Worm (Caenorhabditis elegans) whole organism, young adult: ENCODE measurements around the gene Y69A2AR.24.
A peak's percentile ranks its signal among the peaks of the same experiment; 100 is the strongest.

ENCODE experiments used
- B0261.1 ChIP-seq: sonication (generic microtip); optimal IDR thresholded peaks from 2 replicates; lab custom pipeline; 2016; ENCODE audit warnings: mild to moderate bottlenecking, missing genetic modification characterization, moderate library complexity, missing compliant biosample characterization
- C17E4.6 ChIP-seq: fragments of 200-800 bp; sonication (Bioruptor generic); IDR thresholded peaks from 2 replicates; pipeline ENCODE4 v1.3.6; 2022; ENCODE audit warnings: missing genetic modification reagents, missing genetic modification characterization, missing compliant biosample characterization
- D2030.7 ChIP-seq: fragments of 200-800 bp; sonication (Bioruptor generic); IDR thresholded peaks from 2 replicates; pipeline ENCODE4 v1.3.6; 2022; ENCODE audit warnings: missing genetic modification reagents, missing genetic modification characterization, missing compliant biosample characterization
- F23B12.7 ChIP-seq: sonication (generic microtip); optimal IDR thresholded peaks from 2 replicates; lab custom pipeline; 2017; ENCODE audit warnings: missing genetic modification characterization, mild to moderate bottlenecking, missing compliant biosample characterization, antibody characterized with exemption, moderate library complexity; ENCODE audit not compliant: insufficient read depth
- F49E8.2 ChIP-seq: sonication (generic microtip); optimal IDR thresholded peaks from 3 replicates; lab custom pipeline; 2017; ENCODE audit warnings: missing genetic modification characterization, mild to moderate bottlenecking, missing compliant biosample characterization, antibody characterized with exemption, moderate library complexity; ENCODE audit not compliant: insufficient read depth
- F52B5.7 ChIP-seq: sonication (generic microtip); optimal IDR thresholded peaks from 2 replicates; lab custom pipeline; 2016; ENCODE audit warnings: mild to moderate bottlenecking, missing genetic modification characterization, missing compliant biosample characterization
- F57A8.1 ChIP-seq: fragments of 200-800 bp; sonication (Bioruptor generic); optimal IDR thresholded peaks from 2 replicates; lab custom pipeline; 2018; ENCODE audit warnings: mild to moderate bottlenecking, missing genetic modification characterization, moderate library complexity, missing compliant biosample characterization
- F57C9.4 ChIP-seq: sonication (generic microtip); optimal IDR thresholded peaks from 2 replicates; lab custom pipeline; 2017; ENCODE audit warnings: mild to moderate bottlenecking, missing genetic modification characterization, missing compliant biosample characterization
- T07F8.4 ChIP-seq: sonication (generic microtip); optimal IDR thresholded peaks from 2 replicates; lab custom pipeline; 2016; ENCODE audit warnings: mild to moderate bottlenecking, missing genetic modification characterization, moderate library complexity, missing compliant biosample characterization
- Y67H2A.10 ChIP-seq: fragments of 200-800 bp; sonication (Bioruptor generic); conservative IDR thresholded peaks from 2 replicates; pipeline ENCODE4 v1.3.6; 2022; ENCODE audit warnings: missing genetic modification reagents, missing genetic modification characterization, missing compliant biosample characterization
- ama-1 ChIP-seq, 3 experiments: fragments of 150-350 bp in 1 of 3; sonication (generic microtip) in 2 of 3; optimal IDR thresholded peaks; 2 replicates each; lab custom pipeline; 2014 to 2018; ENCODE audit warnings: missing biosample characterization in 2 of 3, missing genetic modification characterization in 2 of 3, missing genetic modification reagents in 2 of 3
- athp-1 ChIP-seq: sonication (generic microtip); optimal IDR thresholded peaks from 2 replicates; lab custom pipeline; 2017; ENCODE audit warnings: mild to moderate bottlenecking, missing genetic modification characterization, missing compliant biosample characterization
- attf-5 ChIP-seq: fragments of 200-800 bp; sonication (Bioruptor generic); optimal IDR thresholded peaks from 2 replicates; lab custom pipeline; 2018; ENCODE audit warnings: mild to moderate bottlenecking, missing genetic modification characterization, missing compliant biosample characterization
- attf-6 ChIP-seq: fragments of 200-800 bp; sonication (Bioruptor generic); IDR thresholded peaks from 2 replicates; pipeline ENCODE4 v1.3.6; 2022; ENCODE audit warnings: missing genetic modification reagents, missing genetic modification characterization, missing compliant biosample characterization
- bed-1 ChIP-seq: fragments of 200-800 bp; sonication (Bioruptor generic); IDR thresholded peaks from 2 replicates; pipeline ENCODE4 v1.3.6; 2022; ENCODE audit warnings: missing genetic modification reagents, missing genetic modification characterization, missing compliant biosample characterization
- cebp-2 ChIP-seq: fragments of 200-800 bp; sonication (Bioruptor generic); IDR thresholded peaks from 2 replicates; pipeline ENCODE4 v1.3.6; 2022; ENCODE audit warnings: missing genetic modification characterization, missing compliant biosample characterization
- ceh-27 ChIP-seq: fragments of 200-800 bp; sonication (Bioruptor generic); optimal IDR thresholded peaks from 2 replicates; lab custom pipeline; 2018; ENCODE audit warnings: mild to moderate bottlenecking, missing genetic modification characterization, moderate library complexity, missing compliant biosample characterization
- ceh-40 ChIP-seq: fragments of 200-800 bp; sonication (Bioruptor generic); IDR thresholded peaks from 2 replicates; pipeline ENCODE4 v1.3.6; 2022; ENCODE audit warnings: missing genetic modification characterization, missing compliant biosample characterization
- ceh-58 ChIP-seq: fragments of 200-800 bp; sonication (Bioruptor generic); IDR thresholded peaks from 2 replicates; pipeline ENCODE4 v1.3.6; 2022; ENCODE audit warnings: missing genetic modification characterization, missing compliant biosample characterization
- ceh-79 ChIP-seq: sonication (generic microtip); optimal IDR thresholded peaks from 2 replicates; lab custom pipeline; 2017; ENCODE audit warnings: mild to moderate bottlenecking, missing genetic modification characterization, missing compliant biosample characterization
- die-1 ChIP-seq: sonication (generic microtip); optimal IDR thresholded peaks from 2 replicates; lab custom pipeline; 2016; ENCODE audit warnings: missing genotype, mild to moderate bottlenecking, missing genetic modification characterization, missing compliant biosample characterization
- dox-1 ChIP-seq: fragments of 200-800 bp; sonication (Bioruptor generic); IDR thresholded peaks from 2 replicates; pipeline ENCODE4 v1.3.6; 2022; ENCODE audit warnings: missing genetic modification reagents, missing genetic modification characterization, missing compliant biosample characterization
- dpl-1 ChIP-seq: fragments of 150-350 bp; optimal IDR thresholded peaks from 2 replicates; lab custom pipeline; 2014; ENCODE audit warnings: missing biosample characterization, missing genetic modification reagents, missing genetic modification characterization
- egl-18 ChIP-seq: fragments of 200-800 bp; sonication (Bioruptor generic); IDR thresholded peaks from 2 replicates; pipeline ENCODE4 v1.3.6; 2022; ENCODE audit warnings: missing genetic modification reagents, missing genetic modification characterization, missing compliant biosample characterization
- egrh-3 ChIP-seq: fragments of 200-800 bp; sonication (Bioruptor generic); IDR thresholded peaks from 2 replicates; pipeline ENCODE4 v1.3.6; 2022; ENCODE audit warnings: missing genetic modification reagents, missing genetic modification characterization, missing compliant biosample characterization
- ekl-4 ChIP-seq: fragments of 200-800 bp; sonication (Bioruptor generic); IDR thresholded peaks from 2 replicates; pipeline ENCODE4 v1.3.6; 2022; ENCODE audit warnings: missing genetic modification reagents, missing genetic modification characterization, missing compliant biosample characterization
- ets-4 ChIP-seq: fragments of 200-800 bp; sonication (Bioruptor generic); optimal IDR thresholded peaks from 2 replicates; lab custom pipeline; 2018; ENCODE audit warnings: mild to moderate bottlenecking, missing genetic modification characterization, missing compliant biosample characterization
- fkh-3 ChIP-seq: sonication (generic microtip); optimal IDR thresholded peaks from 2 replicates; lab custom pipeline; 2016; ENCODE audit warnings: mild to moderate bottlenecking, missing genetic modification characterization, missing compliant biosample characterization
- hmg-20 ChIP-seq: fragments of 200-800 bp; sonication (Bioruptor generic); IDR thresholded peaks from 2 replicates; pipeline ENCODE4 v1.3.6; 2022; ENCODE audit warnings: missing genetic modification reagents, missing genetic modification characterization, missing compliant biosample characterization
- madf-10 ChIP-seq: sonication (generic microtip); optimal IDR thresholded peaks from 2 replicates; lab custom pipeline; 2016; ENCODE audit warnings: mild to moderate bottlenecking, missing genetic modification characterization, missing compliant biosample characterization
- madf-3 ChIP-seq: fragments of 200-800 bp; sonication (Bioruptor generic); IDR thresholded peaks from 2 replicates; pipeline ENCODE4 v1.3.6; 2022; ENCODE audit warnings: missing genetic modification reagents, missing genetic modification characterization, missing compliant biosample characterization
- mes-4 ChIP-seq: sonication (generic microtip); optimal IDR thresholded peaks from 2 replicates; lab custom pipeline; 2016; ENCODE audit warnings: missing genotype, missing genetic modification characterization, missing compliant biosample characterization
- nfya-1 ChIP-seq: sonication (generic microtip); optimal IDR thresholded peaks from 2 replicates; lab custom pipeline; 2017; ENCODE audit warnings: antibody characterized with exemption, missing compliant biosample characterization, missing genetic modification characterization, borderline replicate concordance; ENCODE audit not compliant: insufficient read depth
- nfya-2 ChIP-seq: fragments of 200-800 bp; sonication (Bioruptor generic); IDR thresholded peaks from 2 replicates; pipeline ENCODE4 v1.3.6; 2022; ENCODE audit warnings: missing genetic modification reagents, missing genetic modification characterization, missing compliant biosample characterization
- nhr-27 ChIP-seq: fragments of 200-800 bp; sonication (Bioruptor generic); optimal IDR thresholded peaks from 2 replicates; lab custom pipeline; 2018; ENCODE audit warnings: mild to moderate bottlenecking, missing genetic modification characterization, moderate library complexity, missing compliant biosample characterization
- nhr-80 ChIP-seq: sonication (generic microtip); optimal IDR thresholded peaks from 2 replicates; lab custom pipeline; 2016; ENCODE audit warnings: missing genetic modification characterization, missing compliant biosample characterization
- pha-4 ChIP-seq: fragments of 150-350 bp; sonication (generic microtip); optimal IDR thresholded peaks from 2 replicates; lab custom pipeline; 2014; ENCODE audit warnings: missing biosample characterization, missing genetic modification reagents, missing genetic modification characterization
- rec-8 ChIP-seq, 2 experiments: sonication (generic microtip); optimal IDR thresholded peaks; 2 replicates each; lab custom pipeline; 2016; ENCODE audit warnings: mild to moderate bottlenecking in 2 of 2, missing genetic modification characterization in 2 of 2, missing genetic modification reagents in 2 of 2, missing genotype in 2 of 2, missing biosample characterization in 1 of 2, missing compliant biosample characterization in 1 of 2, moderate library complexity in 1 of 2
- rpc-1 ChIP-seq, 2 experiments: fragments of 150-350 bp in 1 of 2; sonication (generic microtip) in 1 of 2; optimal IDR thresholded peaks; 2 replicates each; lab custom pipeline; 2014 to 2018; ENCODE audit warnings: missing biosample characterization in 1 of 2, missing genetic modification characterization in 1 of 2, missing genetic modification reagents in 1 of 2, missing genotype in 1 of 2
- sea-2 ChIP-seq: fragments of 200-800 bp; sonication (Bioruptor generic); IDR thresholded peaks from 2 replicates; pipeline ENCODE4 v1.3.6; 2022; ENCODE audit warnings: missing genetic modification characterization, missing compliant biosample characterization
- snpc-3.4 ChIP-seq: sonication (generic microtip); optimal IDR thresholded peaks from 2 replicates; lab custom pipeline; 2017; ENCODE audit warnings: missing genetic modification characterization, mild to moderate bottlenecking, missing compliant biosample characterization, antibody characterized with exemption, moderate library complexity, missing genotype, missing genetic modification reagents
- somi-1 ChIP-seq: fragments of 200-800 bp; sonication (Bioruptor generic); optimal IDR thresholded peaks from 2 replicates; lab custom pipeline; 2018; ENCODE audit warnings: mild to moderate bottlenecking, missing genetic modification characterization, missing compliant biosample characterization
- tbx-9 ChIP-seq: sonication (generic microtip); optimal IDR thresholded peaks from 2 replicates; lab custom pipeline; 2016; ENCODE audit warnings: borderline replicate concordance, missing genetic modification characterization, inconsistent platforms, missing compliant biosample characterization
- xnd-1 ChIP-seq: sonication (generic microtip); optimal IDR thresholded peaks from 2 replicates; lab custom pipeline; 2016; ENCODE audit warnings: missing genotype, missing genetic modification reagents, missing genetic modification characterization, missing compliant biosample characterization
- zim-3 ChIP-seq: sonication (generic microtip); optimal IDR thresholded peaks from 2 replicates; lab custom pipeline; 2017; ENCODE audit warnings: mild to moderate bottlenecking, missing genetic modification characterization, moderate library complexity, missing compliant biosample characterization
- ztf-28 ChIP-seq: fragments of 200-800 bp; sonication (Bioruptor generic); IDR thresholded peaks from 2 replicates; pipeline ENCODE4 v1.3.6; 2022; ENCODE audit warnings: missing genetic modification reagents, missing genetic modification characterization, missing compliant biosample characterization
- ztf-3 ChIP-seq: fragments of 200-800 bp; sonication (Bioruptor generic); optimal IDR thresholded peaks from 2 replicates; lab custom pipeline; 2018; ENCODE audit warnings: mild to moderate bottlenecking, missing genetic modification characterization, missing compliant biosample characterization
- ztf-6 ChIP-seq: fragments of 200-800 bp; sonication (Bioruptor generic); IDR thresholded peaks from 2 replicates; pipeline ENCODE4 v1.3.6; 2022; ENCODE audit warnings: missing genetic modification reagents, missing genetic modification characterization, missing compliant biosample characterization

Gene Y69A2AR.24

DNA sequence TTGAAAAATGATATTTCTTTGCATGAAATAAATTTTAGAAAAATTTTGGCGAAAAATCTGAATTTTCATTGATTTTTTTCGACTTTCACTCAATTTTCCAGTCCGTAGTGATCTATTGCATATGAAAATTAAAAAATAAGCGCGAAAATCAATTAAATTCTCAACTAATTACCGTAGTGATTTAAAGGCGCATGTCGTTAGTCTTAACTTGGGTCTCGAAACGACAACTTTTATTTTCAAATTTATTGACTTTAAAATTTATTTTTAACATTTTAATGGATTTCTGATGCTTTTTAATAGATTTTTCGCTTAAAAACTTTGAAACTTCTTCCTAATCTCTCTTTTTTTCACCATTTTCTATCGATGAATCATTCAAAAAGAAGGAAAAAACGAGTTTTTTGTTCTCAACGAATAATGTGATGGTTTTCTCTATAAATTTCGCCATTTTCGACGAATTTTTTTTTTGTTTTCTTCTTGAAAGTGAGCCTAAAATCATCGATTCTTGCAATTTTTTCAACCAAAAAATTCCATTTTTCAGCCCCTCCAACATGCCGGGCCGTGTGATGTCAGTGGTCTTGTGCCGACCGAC, 43.7 kb upstream of the Y69A2AR.24 start, which contains the start of gene vamp-7:
TSS of gene vamp-7 (plus strand) at position 539 of the 589 bp plus-strand sequence.
- TF ChIP-seq rpc-1 (optimal IDR thresholded peaks at IDR 0.05; lab: Kevin White, UChicago): no peak
- no peak for TF ChIP-seq rpc-1 (tag; optimal IDR thresholded peaks at IDR 0.05; lab: Kevin White, UChicago)
- no peak for TF ChIP-seq Y67H2A.10 (GFP tag; lab: Robert Waterston, UW)
- TF ChIP-seq C17E4.6 (GFP tag; lab: Robert Waterston, UW): no peak
- TF ChIP-seq dox-1: no peak
- TF ChIP-seq T07F8.4 (tag; lab: Kevin White, UChicago): no peak
- TF ChIP-seq ceh-27 (GFP tag; lab: Kevin White, UChicago): no peak
- no peak for TF ChIP-seq somi-1 (GFP tag; lab: Kevin White, UChicago)
- TF ChIP-seq tbx-9 (tag; lab: Kevin White, UChicago): no peak
- no peak for TF ChIP-seq fkh-3 (tag; lab: Kevin White, UChicago)
- TF ChIP-seq xnd-1 (tag; lab: Kevin White, UChicago): peak; percentile 91
- TF ChIP-seq ets-4 (GFP tag; lab: Kevin White, UChicago): no peak
- TF ChIP-seq dpl-1: peak; percentile 55
- no peak for TF ChIP-seq B0261.1 (tag; lab: Kevin White, UChicago)
- TF ChIP-seq nhr-80 (tag; lab: Kevin White, UChicago): no peak
- TF ChIP-seq die-1 (tag; lab: Kevin White, UChicago): no peak
- no peak for TF ChIP-seq ztf-6 (GFP tag; lab: Robert Waterston, UW)
- TF ChIP-seq snpc-3.4 (tag; lab: Kevin White, UChicago): peak; percentile 59
- no peak for TF ChIP-seq F57C9.4 (tag; lab: Kevin White, UChicago)
- no peak for TF ChIP-seq F57A8.1 (GFP tag; lab: Kevin White, UChicago)
- no peak for TF ChIP-seq F52B5.7 (tag; lab: Kevin White, UChicago)
- TF ChIP-seq nfya-1 (tag; lab: Kevin White, UChicago): no peak
- no peak for TF ChIP-seq nhr-27 (tag; lab: Kevin White, UChicago)
- peak; percentile 55 for TF ChIP-seq F49E8.2 (tag; lab: Kevin White, UChicago)
- peak; percentile 49 for TF ChIP-seq athp-1
- TF ChIP-seq sea-2 (GFP tag; lab: Robert Waterston, UW): no peak
- no peak for TF ChIP-seq ceh-40
- no peak for TF ChIP-seq mes-4 (tag; lab: Kevin White, UChicago)
- TF ChIP-seq D2030.7: no peak
- TF ChIP-seq madf-3 (GFP tag; lab: Robert Waterston, UW): peak; percentile 56; the same call in 1 of the 2 replicates
- TF ChIP-seq egl-18 (GFP tag; lab: Robert Waterston, UW): no peak
- TF ChIP-seq attf-6 (GFP tag; lab: Robert Waterston, UW): peak; percentile 56; the same call in 1 of the 2 replicates
- no peak for TF ChIP-seq ztf-3
- TF ChIP-seq nfya-2 (GFP tag; lab: Robert Waterston, UW): no peak
- TF ChIP-seq madf-10: no peak
- no peak for TF ChIP-seq egrh-3
- TF ChIP-seq bed-1: 0 out of 2 replicates have a peak, but pooled peaks have one; percentile 71
- TF ChIP-seq cebp-2: no peak
- no peak for TF ChIP-seq pha-4 (tag; lab: Kevin White, UChicago)
- TF ChIP-seq ekl-4 (GFP tag; lab: Robert Waterston, UW): no peak
- no peak for TF ChIP-seq F23B12.7 (tag; lab: Kevin White, UChicago)
- no peak for TF ChIP-seq ama-1 (optimal IDR thresholded peaks at IDR 0.05; lab: Kevin White, UChicago)
- no peak for TF ChIP-seq ama-1 (GFP tag; optimal IDR thresholded peaks at IDR 0.05; lab: Kevin White, UChicago)
- no peak for TF ChIP-seq rec-8 (tag; optimal IDR thresholded peaks at IDR 0.05; lab: Kevin White, UChicago)
- TF ChIP-seq ceh-58 (GFP tag; lab: Robert Waterston, UW): no peak
- TF ChIP-seq zim-3 (tag; lab: Kevin White, UChicago): no peak
- TF ChIP-seq ztf-28 (GFP tag; lab: Robert Waterston, UW): no peak
- no peak for TF ChIP-seq ceh-79 (tag; lab: Kevin White, UChicago)
- no peak for TF ChIP-seq attf-5 (GFP tag; lab: Kevin White, UChicago)
- no peak for TF ChIP-seq hmg-20 (GFP tag; lab: Robert Waterston, UW)
